Fruit fly (Drosophila melanogaster): ENCODE results near the gene CG9705.

- TF ChIP-seq Aef1 (GFP tag; IDR thresholded peaks at IDR 0.05) (no peak), CkIIα-i1 (GFP tag; IDR thresholded peaks at IDR 0.05) (no peak), Hr39 (optimal IDR thresholded peaks at IDR 0.05) (no peak), CG10267 (tag; optimal IDR thresholded peaks at IDR 0.05) (peak; percentile 14), knrl (GFP tag; IDR thresholded peaks at IDR 0.05; ENCODE audit: partially characterized antibody) (no peak), CG12155 (GFP tag; optimal IDR thresholded peaks at IDR 0.05) (no peak)
Measured at dm6 chr3L:16760274-16760673, 19.6 kb upstream of the CG9705 start.

Measured in whole organism, embryonic.